Fruit fly (Drosophila melanogaster) S2 (cell line): ENCODE data around the gene slmb.

ENCODE experiments used
- CG8478 ChIP-seq: fragments of >200 bp; optimal IDR thresholded peaks from 2 replicates; lab custom pipeline; 2018
- CTCF ChIP-seq, 2 experiments: fragments of >200 bp; optimal IDR thresholded peaks; 2 replicates each; lab custom pipeline; 2018

- no peak for TF ChIP-seq CG8478
- TF ChIP-seq CTCF (optimal IDR thresholded peaks at IDR 0.05; lab: Kevin White, UChicago): no peak
These were observed 56.0 kb downstream of the slmb start for dm6 chr3R:21071312-21071711.
